Fruit fly (Drosophila melanogaster) whole organism, prepupa: ENCODE data around the gene CG1273.
A peak's percentile ranks its signal among the peaks of the same experiment; 100 is the strongest.

Experiments used
- Blimp-1 ChIP-seq: fragments of 200-800 bp; sonication (Bioruptor generic); optimal IDR thresholded peaks from 3 replicates; lab custom pipeline; 2017; ENCODE audit warnings: missing biosample characterization, missing genetic modification characterization, mild to moderate bottlenecking, moderate library complexity, missing genetic modification reagents
- CG10631 ChIP-seq: fragments of 200-800 bp; sonication (Bioruptor generic); optimal IDR thresholded peaks from 2 replicates; lab custom pipeline; 2016; ENCODE audit warnings: missing biosample characterization, missing genetic modification characterization
- CG10669 ChIP-seq: fragments of 200-800 bp; sonication (Bioruptor generic); optimal IDR thresholded peaks from 3 replicates; lab custom pipeline; 2018; ENCODE audit warnings: missing biosample characterization, mild to moderate bottlenecking, missing genetic modification characterization, moderate library complexity
- CG11294 ChIP-seq: fragments of 200-800 bp; sonication (Bioruptor generic); IDR thresholded peaks from 2 replicates; pipeline ENCODE4 v1.3.6; 2022; ENCODE audit warnings: missing biosample characterization, missing genetic modification characterization
- CG11762 ChIP-seq: fragments of 200-800 bp; sonication (Bioruptor generic); optimal IDR thresholded peaks from 3 replicates; lab custom pipeline; 2016; ENCODE audit warnings: missing biosample characterization, missing genetic modification characterization; ENCODE audit not compliant: insufficient read depth
- CG11902 ChIP-seq: fragments of 200-800 bp; sonication (Bioruptor generic); optimal IDR thresholded peaks from 3 replicates; lab custom pipeline; 2016; ENCODE audit warnings: missing biosample characterization, missing genetic modification characterization
- CG15336 ChIP-seq: fragments of 200-800 bp; sonication (Bioruptor generic); IDR thresholded peaks from 2 replicates; pipeline ENCODE4 v1.3.6; 2022; ENCODE audit warnings: missing biosample characterization, missing genetic modification characterization
- CG1621 ChIP-seq: fragments of 200-800 bp; sonication (Bioruptor generic); optimal IDR thresholded peaks from 3 replicates; lab custom pipeline; 2018; ENCODE audit warnings: missing biosample characterization, mild to moderate bottlenecking, missing genetic modification characterization
- CG3032 ChIP-seq: fragments of 200-800 bp; optimal IDR thresholded peaks from 2 replicates; lab custom pipeline; 2019; ENCODE audit warnings: missing biosample characterization, mild to moderate bottlenecking, missing genetic modification characterization, moderate library complexity
- CG31627 ChIP-seq: fragments of 200-800 bp; sonication (Bioruptor generic); optimal IDR thresholded peaks from 3 replicates; lab custom pipeline; 2016; ENCODE audit warnings: missing biosample characterization, missing genetic modification characterization
- CG32006 ChIP-seq: fragments of 200-800 bp; sonication (Bioruptor generic); optimal IDR thresholded peaks from 3 replicates; lab custom pipeline; 2017; ENCODE audit warnings: missing biosample characterization, mild to moderate bottlenecking, missing genetic modification characterization
- CG34406 ChIP-seq: fragments of 200-800 bp; sonication (Bioruptor generic); optimal IDR thresholded peaks from 3 replicates; lab custom pipeline; 2016; ENCODE audit warnings: missing biosample characterization, missing genetic modification characterization
- CG3919 ChIP-seq: fragments of 200-800 bp; sonication (Bioruptor generic); optimal IDR thresholded peaks from 3 replicates; lab custom pipeline; 2016; ENCODE audit warnings: missing biosample characterization, missing genetic modification characterization
- CG4318 ChIP-seq: fragments of 200-800 bp; sonication (Bioruptor generic); optimal IDR thresholded peaks from 3 replicates; lab custom pipeline; 2017; ENCODE audit warnings: missing biosample characterization, mild to moderate bottlenecking, missing genetic modification characterization
- CG6163 ChIP-seq: fragments of 200-800 bp; sonication (Bioruptor generic); IDR thresholded peaks from 3 replicates; pipeline ENCODE4 v1.3.6; 2022; ENCODE audit warnings: missing biosample characterization, missing genetic modification characterization
- CG6276 ChIP-seq: fragments of 200-800 bp; sonication (Bioruptor generic); optimal IDR thresholded peaks from 2 replicates; lab custom pipeline; 2017; ENCODE audit warnings: missing biosample characterization, mild to moderate bottlenecking, missing genetic modification characterization
- CG6808 ChIP-seq: fragments of 200-800 bp; sonication (Bioruptor generic); optimal IDR thresholded peaks from 3 replicates; lab custom pipeline; 2017; ENCODE audit warnings: missing biosample characterization, missing genetic modification characterization, mild to moderate bottlenecking, moderate library complexity, missing genetic modification reagents
- CG6854 ChIP-seq: fragments of 200-800 bp; sonication (Bioruptor generic); optimal IDR thresholded peaks from 2 replicates; lab custom pipeline; 2017; ENCODE audit warnings: missing biosample characterization, mild to moderate bottlenecking, missing genetic modification characterization
- CG7368 ChIP-seq: fragments of 200-800 bp; sonication (Bioruptor generic); optimal IDR thresholded peaks from 3 replicates; lab custom pipeline; 2016; ENCODE audit warnings: missing biosample characterization, missing genetic modification characterization
- CG8319 ChIP-seq: fragments of 200-800 bp; sonication (Bioruptor generic); optimal IDR thresholded peaks from 3 replicates; lab custom pipeline; 2016; ENCODE audit warnings: missing biosample characterization, missing genetic modification characterization
- CG8632 ChIP-seq: fragments of 200-800 bp; sonication (Bioruptor generic); optimal IDR thresholded peaks from 3 replicates; lab custom pipeline; 2016; ENCODE audit warnings: missing biosample characterization, missing genetic modification characterization
- Eip75B ChIP-seq: fragments of 200-800 bp; sonication (Bioruptor generic); optimal IDR thresholded peaks from 3 replicates; lab custom pipeline; 2016; ENCODE audit warnings: missing biosample characterization, missing genetic modification characterization
- Eip78C ChIP-seq: fragments of 200-800 bp; sonication (Bioruptor generic); peaks from one replicate; lab custom pipeline; 2016; ENCODE audit warnings: missing biosample characterization, missing genetic modification characterization
- Ets21C ChIP-seq: fragments of 200-800 bp; sonication (Bioruptor generic); optimal IDR thresholded peaks from 3 replicates; lab custom pipeline; 2016; ENCODE audit warnings: missing biosample characterization, missing genetic modification characterization
- Ets96B ChIP-seq: fragments of 200-800 bp; optimal IDR thresholded peaks from 2 replicates; lab custom pipeline; 2019; ENCODE audit warnings: missing biosample characterization, mild to moderate bottlenecking, missing genetic modification characterization, moderate library complexity
- Hr39 ChIP-seq: fragments of 200-800 bp; sonication (Bioruptor generic); optimal IDR thresholded peaks from 2 replicates; lab custom pipeline; 2016; ENCODE audit warnings: missing biosample characterization, missing genetic modification characterization
- Hr4 ChIP-seq: fragments of 200-800 bp; sonication (Bioruptor generic); optimal IDR thresholded peaks from 3 replicates; lab custom pipeline; 2016; ENCODE audit warnings: missing biosample characterization, missing genetic modification characterization
- Met ChIP-seq: fragments of 200-800 bp; sonication (Bioruptor generic); optimal IDR thresholded peaks from 3 replicates; lab custom pipeline; 2016; ENCODE audit warnings: missing biosample characterization, missing genetic modification characterization
- OdsH ChIP-seq: fragments of 200-800 bp; sonication (Bioruptor generic); optimal IDR thresholded peaks from 3 replicates; lab custom pipeline; 2016; ENCODE audit warnings: missing biosample characterization, missing genetic modification characterization
- Sox102F ChIP-seq: fragments of 200-800 bp; sonication (Bioruptor generic); optimal IDR thresholded peaks from 2 replicates; lab custom pipeline; 2016; ENCODE audit warnings: missing biosample characterization, mild to moderate bottlenecking, missing genetic modification characterization
- Sox14 ChIP-seq: fragments of 200-800 bp; sonication (Bioruptor generic); optimal IDR thresholded peaks from 3 replicates; lab custom pipeline; 2016; ENCODE audit warnings: missing biosample characterization, missing genetic modification characterization
- Sox15 ChIP-seq: fragments of 200-800 bp; sonication (Bioruptor generic); optimal IDR thresholded peaks from 3 replicates; lab custom pipeline; 2016; ENCODE audit warnings: missing biosample characterization, missing genetic modification characterization
- achi ChIP-seq: fragments of 200-800 bp; sonication (Bioruptor generic); optimal IDR thresholded peaks from 3 replicates; lab custom pipeline; 2016; ENCODE audit warnings: missing biosample characterization, missing genetic modification characterization
- acj6 ChIP-seq: fragments of 200-800 bp; sonication (Bioruptor generic); optimal IDR thresholded peaks from 3 replicates; lab custom pipeline; 2016; ENCODE audit warnings: missing biosample characterization, missing genetic modification characterization
- cyc ChIP-seq: fragments of 200-800 bp; sonication (Bioruptor generic); optimal IDR thresholded peaks from 3 replicates; lab custom pipeline; 2016; ENCODE audit warnings: missing biosample characterization, missing genetic modification characterization
- dac ChIP-seq: fragments of 200-800 bp; sonication (Bioruptor generic); optimal IDR thresholded peaks from 2 replicates; lab custom pipeline; 2017; ENCODE audit warnings: missing biosample characterization, mild to moderate bottlenecking, missing genetic modification characterization
- esn ChIP-seq: fragments of 200-800 bp; sonication (Bioruptor generic); optimal IDR thresholded peaks from 2 replicates; lab custom pipeline; 2016; ENCODE audit warnings: missing biosample characterization, mild to moderate bottlenecking, missing genetic modification characterization, moderate library complexity
- fd85E ChIP-seq: fragments of 200-800 bp; sonication (Bioruptor generic); optimal IDR thresholded peaks from 3 replicates; lab custom pipeline; 2016; ENCODE audit warnings: missing biosample characterization, missing genetic modification characterization
- fkh ChIP-seq: fragments of 200-800 bp; sonication (Bioruptor generic); optimal IDR thresholded peaks from 3 replicates; lab custom pipeline; 2017; ENCODE audit warnings: missing biosample characterization, mild to moderate bottlenecking, missing genetic modification characterization, moderate library complexity
- lz ChIP-seq: fragments of 200-800 bp; sonication (Bioruptor generic); optimal IDR thresholded peaks from 3 replicates; lab custom pipeline; 2016; ENCODE audit warnings: missing biosample characterization, missing genetic modification characterization
- net ChIP-seq: fragments of 200-800 bp; sonication (Bioruptor generic); optimal IDR thresholded peaks from 3 replicates; lab custom pipeline; 2016; ENCODE audit warnings: missing biosample characterization, missing genetic modification characterization
- pdm3 ChIP-seq: fragments of 200-800 bp; sonication (Bioruptor generic); optimal IDR thresholded peaks from 3 replicates; lab custom pipeline; 2016; ENCODE audit warnings: missing biosample characterization, missing genetic modification characterization
- salr ChIP-seq, 2 experiments: fragments of 200-800 bp; sonication (Bioruptor generic); optimal IDR thresholded peaks; 3 replicates each; lab custom pipeline; 2016 to 2018; ENCODE audit warnings: missing biosample characterization in 2 of 2, missing genetic modification characterization in 2 of 2, mild to moderate bottlenecking in 1 of 2
- spab ChIP-seq: fragments of 200-800 bp; sonication (Bioruptor generic); optimal IDR thresholded peaks from 2 replicates; lab custom pipeline; 2017; ENCODE audit warnings: missing biosample characterization, mild to moderate bottlenecking, missing genetic modification characterization, missing genetic modification reagents
- ss ChIP-seq, 2 experiments: fragments of 200-800 bp; sonication (Bioruptor generic); optimal IDR thresholded peaks; 2 replicates in 1 of 2; 3 replicates in 1 of 2; lab custom pipeline; 2017 to 2018; ENCODE audit warnings: mild to moderate bottlenecking in 2 of 2, missing biosample characterization in 2 of 2, missing genetic modification characterization in 2 of 2, moderate library complexity in 1 of 2
- svp ChIP-seq: fragments of 200-800 bp; sonication (Bioruptor generic); peaks from one replicate; lab custom pipeline; 2016; ENCODE audit warnings: missing biosample characterization, missing genetic modification characterization
- topi ChIP-seq: fragments of 200-800 bp; sonication (Bioruptor generic); optimal IDR thresholded peaks from 3 replicates; lab custom pipeline; 2016; ENCODE audit warnings: missing biosample characterization, missing genetic modification characterization

CG1273 gene

dm6 chr3L:4254301-4254834 lies 9.2 kb upstream of the CG1273 start, which contains the start of the genes ago and CG1265:
TSS of gene ago (minus strand) at chr3L:4254306.
TSS of gene CG1265 (plus strand) at chr3L:4254776.
- peak; percentile 21 for TF ChIP-seq pdm3 (GFP tag; lab: Kevin White, UChicago)
- peak; percentile 51 for TF ChIP-seq CG8632
- TF ChIP-seq CG3032 (tag; lab: Kevin White, UChicago): peak; percentile 67
- TF ChIP-seq acj6: peak; percentile 42
- TF ChIP-seq OdsH (GFP tag; lab: Kevin White, UChicago): peak; percentile 31
- no peak for TF ChIP-seq fd85E (GFP tag; lab: Kevin White, UChicago)
- TF ChIP-seq CG31627 (GFP tag; lab: Kevin White, UChicago): peak; percentile 37
- no peak for TF ChIP-seq CG6163
- no peak for TF ChIP-seq Sox14
- TF ChIP-seq cyc (GFP tag; lab: Kevin White, UChicago): peak; percentile 18
- peak in 1 of 2 experiments; percentile 10 for TF ChIP-seq ss (GFP tag; optimal IDR thresholded peaks at IDR 0.05; lab: Kevin White, UChicago)
- TF ChIP-seq CG34406 (GFP tag; lab: Kevin White, UChicago): peak; percentile 40
- TF ChIP-seq Sox15 (GFP tag; lab: Kevin White, UChicago): no peak
- TF ChIP-seq CG6808: peak; percentile 1
- peak; percentile 48 for TF ChIP-seq CG32006 (GFP tag; lab: Kevin White, UChicago)
- peak; percentile 40 for TF ChIP-seq esn (GFP tag; lab: Kevin White, UChicago)
- TF ChIP-seq Eip75B (GFP tag; lab: Kevin White, UChicago): peak; percentile 23
- no peak for TF ChIP-seq CG7368 (GFP tag; lab: Kevin White, UChicago)
- TF ChIP-seq CG4318 (GFP tag; lab: Kevin White, UChicago): no peak
- peak; percentile 61 for TF ChIP-seq CG10631 (GFP tag; lab: Kevin White, UChicago)
- TF ChIP-seq achi (GFP tag; lab: Kevin White, UChicago): peak; percentile 39
- no peak for TF ChIP-seq CG15336 (GFP tag; lab: Robert Waterston, UW)
- no peak for TF ChIP-seq spab (GFP tag; lab: Kevin White, UChicago)
- TF ChIP-seq Hr4 (GFP tag; lab: Kevin White, UChicago): peak; percentile 41
- peak; percentile 4 for TF ChIP-seq CG11902 (GFP tag; lab: Kevin White, UChicago)
- peak; percentile 28 for TF ChIP-seq Ets96B (tag; lab: Kevin White, UChicago)
- TF ChIP-seq CG10669: no peak
- TF ChIP-seq lz (GFP tag; lab: Kevin White, UChicago): peak; percentile 51
- TF ChIP-seq Met (GFP tag; lab: Kevin White, UChicago): peak; percentile 20
- peak; percentile 31 for TF ChIP-seq Hr39
- TF ChIP-seq CG6854 (GFP tag; lab: Kevin White, UChicago): no peak
- peak; percentile 63 for TF ChIP-seq Eip78C (GFP tag; lab: Kevin White, UChicago)
- TF ChIP-seq salr (GFP tag; optimal IDR thresholded peaks at IDR 0.05; lab: Kevin White, UChicago): peak in 1 of 2 experiments; percentile 36
- TF ChIP-seq Ets21C (GFP tag; lab: Kevin White, UChicago): no peak
- peak; percentile 0 for TF ChIP-seq CG11762 (GFP tag; lab: Kevin White, UChicago)
- peak; percentile 21 for TF ChIP-seq fkh

- TF ChIP-seq CG11294 (GFP tag; lab: Robert Waterston, UW) (no peak), CG3919 (GFP tag; lab: Kevin White, UChicago) (peak; percentile 83), Ets96B (tag; lab: Kevin White, UChicago) (peak; percentile 79), Eip75B (GFP tag; lab: Kevin White, UChicago) (peak; percentile 86), svp (peak; percentile 99), Blimp-1 (GFP tag; lab: Kevin White, UChicago) (peak; percentile 32), OdsH (GFP tag; lab: Kevin White, UChicago) (peak; percentile 83), CG8319 (peak; percentile 67), CG4318 (GFP tag; lab: Kevin White, UChicago) (no peak), spab (GFP tag; lab: Kevin White, UChicago) (no peak), CG11902 (GFP tag; lab: Kevin White, UChicago) (peak; percentile 68), CG34406 (GFP tag; lab: Kevin White, UChicago) (peak; percentile 76), CG32006 (GFP tag; lab: Kevin White, UChicago) (peak; percentile 75), Sox14 (peak; percentile 86), net (GFP tag; lab: Kevin White, UChicago) (peak; percentile 60), CG6163 (peak; percentile 34; the same call in 1 of the 3 replicates), CG6276 (GFP tag; lab: Kevin White, UChicago) (no peak), dac (GFP tag; lab: Kevin White, UChicago) (peak; percentile 61), Sox15 (GFP tag; lab: Kevin White, UChicago) (peak; percentile 70), topi (peak; percentile 82), Sox102F (no peak), CG8632 (peak; percentile 69), CG11762 (GFP tag; lab: Kevin White, UChicago) (peak; percentile 55), CG1621 (tag; lab: Kevin White, UChicago) (peak; percentile 51), Met (GFP tag; lab: Kevin White, UChicago) (peak; percentile 83), ss (GFP tag; optimal IDR thresholded peaks at IDR 0.05; lab: Kevin White, UChicago) (peak; percentile 49 to 75)
Measured at dm6 chr3L:4259102-4259558, 4.4 kb upstream of the CG1273 start, which contains the start of the genes CG15011 and CG1309. TSS of gene CG15011 (minus strand) at chr3L:4259152. TSS of gene CG1309 (plus strand) at chr3L:4259430.
